Worm (Caenorhabditis elegans) whole organism, mixed stage, embryonic: Measurements from ENCODE around the gene ZK666.11.

Source experiments
- elt-1 ChIP-seq: sonication (generic microtip); optimal IDR thresholded peaks from 2 replicates; lab custom pipeline; 2017; ENCODE audit warnings: missing genetic modification characterization, mild to moderate bottlenecking, missing compliant biosample characterization, antibody characterized with exemption, moderate library complexity, borderline replicate concordance; ENCODE audit not compliant: insufficient read depth
- elt-3 ChIP-seq: fragments of 150-350 bp; optimal IDR thresholded peaks from 2 replicates; lab custom pipeline; 2014; ENCODE audit warnings: missing biosample characterization, missing genetic modification characterization
- lin-13 ChIP-seq: fragments of 150-350 bp; optimal IDR thresholded peaks from 2 replicates; lab custom pipeline; 2014; ENCODE audit warnings: missing biosample characterization, missing genetic modification characterization
- lin-32 ChIP-seq: fragments of 200-800 bp; sonication (Bioruptor generic); optimal IDR thresholded peaks from 2 replicates; lab custom pipeline; 2018; ENCODE audit warnings: mild to moderate bottlenecking, missing genetic modification characterization, missing compliant biosample characterization
- unc-62 ChIP-seq: fragments of 150-350 bp; optimal IDR thresholded peaks from 2 replicates; lab custom pipeline; 2014; ENCODE audit warnings: missing biosample characterization, missing genetic modification reagents, missing genetic modification characterization
- ztf-11 ChIP-seq: fragments of 150-350 bp; optimal IDR thresholded peaks from 2 replicates; lab custom pipeline; 2014; ENCODE audit warnings: missing biosample characterization, missing genetic modification characterization

ce11 chrII:10519017-10519416, 36.7 kb downstream of the ZK666.11 start, which contains the start of gene F59B10.4:
- TF ChIP-seq lin-13 (no peak), lin-32 (GFP tag; lab: Kevin White, UChicago) (no peak), ztf-11 (tag; lab: Kevin White, UChicago) (no peak), elt-3 (no peak), unc-62 (GFP tag; lab: Kevin White, UChicago) (no peak), elt-1 (no peak)
